Fruit fly (Drosophila melanogaster): ENCODE measurements around the gene pns.

The pns gene

DNA sequence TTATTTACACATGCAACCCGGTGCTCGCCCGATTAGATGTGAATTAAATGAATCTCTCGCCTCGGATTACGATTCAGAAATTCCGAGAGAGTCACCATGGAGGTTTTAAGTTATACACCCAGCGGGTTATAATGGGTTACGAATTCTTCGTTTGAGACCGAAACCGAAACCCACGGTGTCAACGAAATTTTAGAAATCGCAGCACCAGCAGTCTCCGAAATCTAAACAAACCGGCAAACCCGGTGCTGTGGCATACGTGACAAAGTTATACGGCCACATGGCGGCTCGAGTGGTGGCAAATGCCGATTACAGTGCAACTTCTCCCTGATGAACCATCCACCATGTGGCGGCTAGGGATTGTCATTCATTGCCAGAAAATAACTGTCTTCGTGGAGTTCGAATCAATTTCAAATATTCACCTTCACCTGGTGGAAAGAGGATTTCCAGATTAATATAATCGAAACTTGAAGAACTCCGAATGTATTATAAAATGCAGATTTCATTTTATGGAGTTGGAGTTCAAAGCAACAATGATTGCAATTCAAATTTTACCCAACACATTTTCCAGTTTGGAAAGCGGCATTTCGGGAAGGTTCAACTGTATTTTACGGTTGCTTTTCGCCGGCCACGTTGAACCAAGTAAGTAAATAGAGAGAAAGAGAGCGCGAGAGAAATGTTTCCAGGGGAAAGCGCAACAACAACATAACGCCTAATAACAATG, 21.0 kb upstream of the pns start (continued):
- peak; percentile 71 for TF ChIP-seq shn (GFP tag; optimal IDR thresholded peaks at IDR 0.05)
- TF ChIP-seq tx (GFP tag; optimal IDR thresholded peaks at IDR 0.05), result peak; percentile 52
- TF ChIP-seq Nf-YA (GFP tag; IDR thresholded peaks at IDR 0.05), result no peak
- TF ChIP-seq gt (GFP tag; IDR thresholded peaks at IDR 0.05), result no peak
- no peak for TF ChIP-seq corto (GFP tag; optimal IDR thresholded peaks at IDR 0.05)
- TF ChIP-seq CG1024 (GFP tag; IDR thresholded peaks at IDR 0.05), result 0 out of 2 replicates have a peak, but pooled peaks have one; percentile 22
- peak; percentile 11 for TF ChIP-seq CG13296 (GFP tag; optimal IDR thresholded peaks at IDR 0.05)
- TF ChIP-seq Hsf (GFP tag; optimal IDR thresholded peaks at IDR 0.05), result peak; percentile 73
- peak; percentile 78 for TF ChIP-seq so (GFP tag; IDR thresholded peaks at IDR 0.05)
- no peak for TF ChIP-seq toy (GFP tag; IDR thresholded peaks at IDR 0.05)
- TF ChIP-seq CG17612 (GFP tag; IDR thresholded peaks at IDR 0.05), result no peak
- TF ChIP-seq org-1 (GFP tag; optimal IDR thresholded peaks at IDR 0.05), result peak; percentile 76
- TF ChIP-seq CG18476 (GFP tag; optimal IDR thresholded peaks at IDR 0.05), result peak; percentile 68
- peak; percentile 85 for TF ChIP-seq CG2712 (tag; optimal IDR thresholded peaks at IDR 0.05)
- TF ChIP-seq Lim3 (GFP tag; IDR thresholded peaks at IDR 0.05), result no peak
- TF ChIP-seq CG15479 (GFP tag; optimal IDR thresholded peaks at IDR 0.05), result no peak
- no peak for TF ChIP-seq Hand (GFP tag; optimal IDR thresholded peaks at IDR 0.05)
- peak; percentile 68; the same call in 1 of the 2 replicates for TF ChIP-seq stc (GFP tag; IDR thresholded peaks at IDR 0.05)
- peak; percentile 56 for TF ChIP-seq CG12299 (tag; optimal IDR thresholded peaks at IDR 0.05)
- no peak for TF ChIP-seq TFAM (GFP tag; optimal IDR thresholded peaks at IDR 0.05)
- TF ChIP-seq CG14050 (GFP tag; IDR thresholded peaks at IDR 0.05), result no peak
- TF ChIP-seq CG12071 (GFP tag; optimal IDR thresholded peaks at IDR 0.05), result peak; percentile 53
- TF ChIP-seq HLH54F (GFP tag; optimal IDR thresholded peaks at IDR 0.05), result peak; percentile 47
- no peak for TF ChIP-seq CG1647 (GFP tag; optimal IDR thresholded peaks at IDR 0.05)
- TF ChIP-seq jigr1 (GFP tag; IDR thresholded peaks at IDR 0.05), result 0 out of 3 replicates have a peak, but pooled peaks have one; percentile 37
- peak; percentile 40 for TF ChIP-seq pho (GFP tag; optimal IDR thresholded peaks at IDR 0.05)
- peak; percentile 13 for TF ChIP-seq Fer1 (GFP tag; optimal IDR thresholded peaks at IDR 0.05)
- peak; percentile 72 for TF ChIP-seq ara (GFP tag; IDR thresholded peaks at IDR 0.05)
- peak; percentile 67; the same call in 1 of the 2 replicates for TF ChIP-seq CG4360 (GFP tag; IDR thresholded peaks at IDR 0.05)
- no peak for TF ChIP-seq CG34224 (GFP tag; IDR thresholded peaks at IDR 0.05; ENCODE audit: partially characterized antibody)
- peak; percentile 71 for TF ChIP-seq CG3407 (GFP tag; optimal IDR thresholded peaks at IDR 0.05)
- no peak for TF ChIP-seq wek (GFP tag; optimal IDR thresholded peaks at IDR 0.05)
- peak; percentile 77 for TF ChIP-seq CG15696 (tag; optimal IDR thresholded peaks at IDR 0.05)
- peak; percentile 59 for TF ChIP-seq mam (GFP tag; optimal IDR thresholded peaks at IDR 0.05)
- TF ChIP-seq Sry-δ (GFP tag; optimal IDR thresholded peaks at IDR 0.05), result peak; percentile 7
- no peak; the same call in 1 of the 2 replicates for TF ChIP-seq CG11247 (GFP tag; IDR thresholded peaks at IDR 0.05)
- TF ChIP-seq bbx (GFP tag; IDR thresholded peaks at IDR 0.05; ENCODE audit: partially characterized antibody), result no peak
- peak; percentile 34 for TF ChIP-seq CG4707 (GFP tag; optimal IDR thresholded peaks at IDR 0.05)
- no peak for TF ChIP-seq pan (optimal IDR thresholded peaks at IDR 0.05)
- peak in 1 of 2 experiments; percentile 46 for TF ChIP-seq pan (GFP tag; optimal IDR thresholded peaks at IDR 0.05 in 1 of 2, IDR thresholded peaks at IDR 0.05 in 1 of 2)
- peak; percentile 64 for TF ChIP-seq CG30431 (GFP tag; optimal IDR thresholded peaks at IDR 0.05)
- TF ChIP-seq sob (GFP tag; IDR thresholded peaks at IDR 0.05), result peak; percentile 50; the same call in 1 of the 2 replicates
- TF ChIP-seq ewg (GFP tag; optimal IDR thresholded peaks at IDR 0.05), result peak; percentile 63
- peak in 1 of 3 experiments; percentile 30 for TF ChIP-seq Stat92E (GFP tag; optimal IDR thresholded peaks at IDR 0.05)
- TF ChIP-seq CG15073 (GFP tag; optimal IDR thresholded peaks at IDR 0.05), result no peak
- peak; percentile 53 for TF ChIP-seq pros (GFP tag; optimal IDR thresholded peaks at IDR 0.05)
- peak; percentile 1 for TF ChIP-seq Vsx1 (GFP tag; optimal IDR thresholded peaks at IDR 0.05)
- no peak for TF ChIP-seq Sin3A (optimal IDR thresholded peaks at IDR 0.05)
- peak; percentile 64 for TF ChIP-seq CG8359 (GFP tag; optimal IDR thresholded peaks at IDR 0.05; ENCODE audit: borderline replicate concordance)
- no peak for TF ChIP-seq h (optimal IDR thresholded peaks at IDR 0.05)

All from whole organism, embryonic.